Worm (Caenorhabditis elegans) whole organism, midembryonic: ENCODE measurements around the gene cyp-33C6.

ENCODE experiments used
- T22C8.4 ChIP-seq: fragments of 200-800 bp; sonication (Bioruptor generic); IDR thresholded peaks from 2 replicates; pipeline ENCODE4 v1.3.6; 2022; ENCODE audit warnings: missing genetic modification characterization, missing compliant biosample characterization
- ref-1 ChIP-seq: fragments of 200-800 bp; sonication (Bioruptor generic); conservative IDR thresholded peaks from 2 replicates; pipeline ENCODE4 v1.3.6; 2022; ENCODE audit warnings: missing genetic modification reagents, missing genetic modification characterization, missing compliant biosample characterization

DNA sequence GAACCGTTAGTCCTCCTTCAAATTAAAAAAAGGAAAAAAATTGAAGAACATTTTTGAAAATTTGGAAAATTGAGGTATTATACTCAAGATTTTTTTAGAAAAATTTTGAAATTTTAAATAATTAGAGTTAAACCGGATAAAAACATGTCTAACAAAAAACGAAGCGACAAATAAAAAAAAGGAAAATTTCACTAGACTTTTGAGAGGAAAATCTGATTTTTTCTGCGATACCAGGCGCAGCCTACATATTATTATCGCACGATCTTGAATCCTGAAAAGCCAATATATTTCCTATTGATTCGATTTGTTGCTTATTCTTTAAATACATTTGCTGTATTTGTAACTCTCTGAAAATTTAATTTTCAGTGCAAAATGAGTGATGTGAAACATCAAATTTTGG lies 33.9 kb downstream of the cyp-33C6 start, which contains the start of gene nstp-8:
- TF ChIP-seq T22C8.4 (GFP tag; lab: Robert Waterston, UW) = no peak
- no peak for TF ChIP-seq ref-1 (GFP tag; lab: Robert Waterston, UW)
